Worm (Caenorhabditis elegans) whole organism, young adult: ENCODE measurements around the gene K08E4.7.

Source experiments
- B0336.3 ChIP-seq: fragments of 200-800 bp; sonication (Bioruptor generic); IDR thresholded peaks from 2 replicates; pipeline ENCODE4 v1.3.6; 2022; ENCODE audit warnings: missing genetic modification characterization, missing compliant biosample characterization
- C06A6.2 ChIP-seq: fragments of 200-800 bp; sonication (Bioruptor generic); conservative IDR thresholded peaks from 2 replicates; pipeline ENCODE4 v1.3.6; 2022; ENCODE audit warnings: missing genetic modification characterization, missing compliant biosample characterization
- F39B2.1 ChIP-seq: fragments of 200-800 bp; sonication (Bioruptor generic); IDR thresholded peaks from 2 replicates; pipeline ENCODE4 v1.3.6; 2022; ENCODE audit warnings: missing genetic modification reagents, missing genetic modification characterization, missing compliant biosample characterization
- F49E8.2 ChIP-seq: sonication (generic microtip); optimal IDR thresholded peaks from 3 replicates; lab custom pipeline; 2017; ENCODE audit warnings: missing genetic modification characterization, mild to moderate bottlenecking, missing compliant biosample characterization, antibody characterized with exemption, moderate library complexity; ENCODE audit not compliant: insufficient read depth
- K11D2.4 ChIP-seq: fragments of 200-800 bp; sonication (Bioruptor generic); IDR thresholded peaks from 2 replicates; pipeline ENCODE4 v1.3.6; 2022; ENCODE audit warnings: missing genetic modification reagents, missing genetic modification characterization, missing compliant biosample characterization
- Y56A3A.18 ChIP-seq: fragments of 200-800 bp; sonication (Bioruptor generic); IDR thresholded peaks from 2 replicates; pipeline ENCODE4 v1.3.6; 2022; ENCODE audit warnings: missing genetic modification reagents, missing genetic modification characterization, missing compliant biosample characterization
- atf-7 ChIP-seq: sonication (generic microtip); optimal IDR thresholded peaks from 2 replicates; lab custom pipeline; 2017; ENCODE audit warnings: mild to moderate bottlenecking, missing genetic modification characterization, missing compliant biosample characterization
- cebp-1 ChIP-seq, 2 experiments: fragments of 200-800 bp in 1 of 2; sonication (Bioruptor generic) in 1 of 2; sonication (generic microtip) in 1 of 2; IDR thresholded peaks in 1 of 2; optimal IDR thresholded peaks in 1 of 2; 2 replicates each; pipeline versions ENCODE4 v1.3.6 to Lab custom; 2017 to 2022; ENCODE audit warnings: missing compliant biosample characterization in 2 of 2, missing genetic modification characterization in 2 of 2, mild to moderate bottlenecking in 1 of 2, missing genetic modification reagents in 1 of 2, moderate library complexity in 1 of 2
- ceh-100 ChIP-seq: fragments of 200-800 bp; sonication (Bioruptor generic); IDR thresholded peaks from 2 replicates; pipeline ENCODE4 v1.3.6; 2022; ENCODE audit warnings: missing genetic modification reagents, missing genetic modification characterization, missing compliant biosample characterization
- ceh-58 ChIP-seq: fragments of 200-800 bp; sonication (Bioruptor generic); IDR thresholded peaks from 2 replicates; pipeline ENCODE4 v1.3.6; 2022; ENCODE audit warnings: missing genetic modification characterization, missing compliant biosample characterization
- dox-1 ChIP-seq: fragments of 200-800 bp; sonication (Bioruptor generic); IDR thresholded peaks from 2 replicates; pipeline ENCODE4 v1.3.6; 2022; ENCODE audit warnings: missing genetic modification reagents, missing genetic modification characterization, missing compliant biosample characterization
- efl-1 ChIP-seq: fragments of 150-350 bp; optimal IDR thresholded peaks from 2 replicates; lab custom pipeline; 2014; ENCODE audit warnings: missing biosample characterization, missing genetic modification reagents, missing genetic modification characterization
- ets-4 ChIP-seq: fragments of 200-800 bp; sonication (Bioruptor generic); optimal IDR thresholded peaks from 2 replicates; lab custom pipeline; 2018; ENCODE audit warnings: mild to moderate bottlenecking, missing genetic modification characterization, missing compliant biosample characterization
- hlh-12 ChIP-seq: sonication (generic microtip); optimal IDR thresholded peaks from 2 replicates; lab custom pipeline; 2016; ENCODE audit warnings: missing genetic modification characterization, missing compliant biosample characterization
- hlh-26 ChIP-seq: fragments of 200-800 bp; sonication (Bioruptor generic); conservative IDR thresholded peaks from 2 replicates; pipeline ENCODE4 v1.3.6; 2022; ENCODE audit warnings: missing genetic modification reagents, missing genetic modification characterization, missing compliant biosample characterization
- hmg-1.2 ChIP-seq: fragments of 200-800 bp; sonication (Bioruptor generic); IDR thresholded peaks from 2 replicates; pipeline ENCODE4 v1.3.6; 2022; ENCODE audit warnings: missing genetic modification reagents, missing genetic modification characterization, missing compliant biosample characterization
- let-607 ChIP-seq, 2 experiments: fragments of 200-800 bp in 1 of 2; sonication (Bioruptor generic) in 1 of 2; sonication (generic microtip) in 1 of 2; optimal IDR thresholded peaks; 2 replicates each; lab custom pipeline; 2016 to 2018; ENCODE audit warnings: mild to moderate bottlenecking in 2 of 2, missing compliant biosample characterization in 2 of 2, missing genetic modification characterization in 2 of 2, moderate library complexity in 2 of 2, missing genotype in 1 of 2
- lin-26 ChIP-seq: fragments of 200-800 bp; sonication (Bioruptor generic); IDR thresholded peaks from 2 replicates; pipeline ENCODE4 v1.3.6; 2022; ENCODE audit warnings: missing genetic modification reagents, missing genetic modification characterization, missing compliant biosample characterization
- madf-8 ChIP-seq: fragments of 200-800 bp; sonication (Bioruptor generic); conservative IDR thresholded peaks from 2 replicates; pipeline ENCODE4 v1.3.6; 2022; ENCODE audit warnings: missing genetic modification reagents, missing genetic modification characterization, missing compliant biosample characterization
- mel-28 ChIP-seq: sonication (generic microtip); optimal IDR thresholded peaks from 2 replicates; lab custom pipeline; 2016; ENCODE audit warnings: borderline replicate concordance, mild to moderate bottlenecking, missing genetic modification characterization, missing compliant biosample characterization
- nhr-80 ChIP-seq: sonication (generic microtip); optimal IDR thresholded peaks from 2 replicates; lab custom pipeline; 2016; ENCODE audit warnings: missing genetic modification characterization, missing compliant biosample characterization
- rpc-1 ChIP-seq, 2 experiments: fragments of 150-350 bp in 1 of 2; sonication (generic microtip) in 1 of 2; optimal IDR thresholded peaks; 2 replicates each; lab custom pipeline; 2014 to 2018; ENCODE audit warnings: missing biosample characterization in 1 of 2, missing genetic modification characterization in 1 of 2, missing genetic modification reagents in 1 of 2, missing genotype in 1 of 2
- sdz-38 ChIP-seq: sonication (generic microtip); optimal IDR thresholded peaks from 2 replicates; lab custom pipeline; 2016; ENCODE audit warnings: missing genotype, missing genetic modification characterization, missing compliant biosample characterization
- sea-2 ChIP-seq: fragments of 200-800 bp; sonication (Bioruptor generic); IDR thresholded peaks from 2 replicates; pipeline ENCODE4 v1.3.6; 2022; ENCODE audit warnings: missing genetic modification characterization, missing compliant biosample characterization
- tbp1 ChIP-seq: fragments of 200-800 bp; sonication (Bioruptor generic); optimal IDR thresholded peaks from 2 replicates; lab custom pipeline; 2018; ENCODE audit warnings: mild to moderate bottlenecking, missing genetic modification characterization, missing compliant biosample characterization
- unc-62 ChIP-seq: fragments of 150-350 bp; optimal IDR thresholded peaks from 2 replicates; lab custom pipeline; 2014; ENCODE audit warnings: missing biosample characterization, missing genetic modification reagents, missing genetic modification characterization
- ztf-25 ChIP-seq: fragments of 200-800 bp; sonication (Bioruptor generic); IDR thresholded peaks from 2 replicates; pipeline ENCODE4 v1.3.6; 2022; ENCODE audit warnings: missing genetic modification reagents, missing genetic modification characterization, missing compliant biosample characterization

K08E4.7 gene

ce11 chrIV:12036924-12037323 lies 38.7 kb upstream of the K08E4.7 start (continued):
- TF ChIP-seq ceh-100 (GFP tag; lab: Robert Waterston, UW) (no peak), F39B2.1 (GFP tag; lab: Robert Waterston, UW) (no peak), hmg-1.2 (GFP tag; lab: Robert Waterston, UW) (0 out of 2 replicates have a peak, but pooled peaks have one; percentile 8), rpc-1 (optimal IDR thresholded peaks at IDR 0.05; lab: Kevin White, UChicago) (no peak), rpc-1 (tag; optimal IDR thresholded peaks at IDR 0.05; lab: Kevin White, UChicago) (no peak), B0336.3 (GFP tag; lab: Robert Waterston, UW) (0 out of 2 replicates have a peak, but pooled peaks have one; percentile 59), cebp-1 (GFP tag; IDR thresholded peaks at IDR 0.05; lab: Robert Waterston, UW) (no peak), cebp-1 (tag; optimal IDR thresholded peaks at IDR 0.05; lab: Kevin White, UChicago) (peak; percentile 63), Y56A3A.18 (GFP tag; lab: Robert Waterston, UW) (peak; percentile 55; the same call in 1 of the 2 replicates), sdz-38 (no peak), sea-2 (GFP tag; lab: Robert Waterston, UW) (no peak), efl-1 (no peak), unc-62 (GFP tag; lab: Kevin White, UChicago) (no peak), K11D2.4 (GFP tag; lab: Robert Waterston, UW) (no peak), madf-8 (no peak)

- TF ChIP-seq mel-28 (tag; lab: Kevin White, UChicago) (no peak), ceh-58 (GFP tag; lab: Robert Waterston, UW) (no peak), hlh-12 (no peak), nhr-80 (peak; percentile 76)
Measured at ce11 chrIV:12040431-12040830, 35.2 kb upstream of the K08E4.7 start.

- TF ChIP-seq F49E8.2 (tag; lab: Kevin White, UChicago): no peak
- peak; percentile 36 for TF ChIP-seq nhr-80
- no peak for TF ChIP-seq hlh-26 (GFP tag; lab: Robert Waterston, UW)
Measured at ce11 chrIV:12043054-12043453, 32.5 kb upstream of the K08E4.7 start.

ce11 chrIV:12044844-12045738 lies 30.5 kb upstream of the K08E4.7 start:
- peak; percentile 50 for TF ChIP-seq nhr-80
- TF ChIP-seq ztf-25 (GFP tag; lab: Robert Waterston, UW): no peak

- TF ChIP-seq lin-26 (GFP tag; lab: Robert Waterston, UW) (no peak), C06A6.2 (no peak), cebp-1 (GFP tag; IDR thresholded peaks at IDR 0.05; lab: Robert Waterston, UW) (no peak), cebp-1 (tag; optimal IDR thresholded peaks at IDR 0.05; lab: Kevin White, UChicago) (peak; percentile 43), ets-4 (peak; percentile 44), nhr-80 (peak; percentile 98), let-607 (tag; optimal IDR thresholded peaks at IDR 0.05; lab: Kevin White, UChicago) (peak; percentile 15 to 52), atf-7 (tag; lab: Kevin White, UChicago) (peak; percentile 10), dox-1 (peak; percentile 74), tbp1 (peak; percentile 18)
- TF ChIP-seq, all 124 proteins: peak for 7
Measured at ce11 chrIV:12046524-12047203, 28.9 kb upstream of the K08E4.7 start, which contains the start of gene T12G3.2. TSS of gene T12G3.2 (minus strand) at chrIV:12046967.
